Fruit fly (Drosophila melanogaster): ENCODE data around the gene Dic1.
A peak's percentile ranks its signal among the peaks of the same experiment; 100 is the strongest.

Gene Dic1

DNA sequence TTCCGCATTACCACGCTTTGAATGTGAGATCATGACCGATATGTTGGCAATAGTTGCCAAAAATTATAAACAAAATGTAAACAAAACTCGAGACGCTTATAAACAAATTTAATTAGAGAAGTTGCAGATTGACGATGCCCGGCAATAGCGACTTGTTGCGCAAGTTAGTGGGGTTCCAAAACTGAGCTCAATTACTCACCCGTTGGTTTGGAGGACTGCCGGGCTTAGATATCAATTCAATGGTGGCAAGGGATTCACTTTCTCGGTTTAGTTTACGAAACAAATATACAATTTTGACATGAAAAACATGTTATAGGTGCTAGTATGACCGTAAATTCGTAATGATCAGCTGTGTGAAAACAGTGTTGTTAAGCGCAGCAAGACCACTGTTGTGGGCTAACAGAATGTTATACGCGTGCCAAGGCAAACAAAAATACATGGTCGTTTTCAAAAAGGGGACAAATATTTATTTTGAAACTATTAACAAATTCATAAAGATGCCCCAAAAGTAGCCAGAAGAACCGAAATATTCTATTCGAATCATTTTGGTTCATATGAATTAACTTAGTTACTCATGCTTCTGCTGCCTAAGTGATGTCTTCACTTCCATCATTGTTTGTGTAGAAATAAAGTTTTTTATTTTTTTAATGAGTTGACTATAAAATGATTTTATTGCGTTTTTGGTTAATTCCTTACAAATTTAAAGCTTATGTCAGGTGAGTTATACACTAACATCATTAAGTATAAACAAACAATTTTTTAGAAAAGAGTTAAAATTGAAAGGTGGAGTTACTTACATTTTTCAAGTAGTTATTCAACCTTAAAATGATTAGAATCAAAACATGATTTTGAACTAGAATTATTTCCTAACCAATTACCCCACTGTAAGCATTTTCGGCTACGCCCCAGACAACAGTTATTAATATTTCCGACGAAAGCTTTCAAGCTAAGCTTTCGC is 2.1 kb downstream of the Dic1 start, which contains the start of gene Elp6 (continued):
- TF ChIP-seq dsx (GFP tag; optimal IDR thresholded peaks at IDR 0.05; ENCODE audit: poor library complexity, severe bottlenecking) (peak; percentile 54), Blimp-1 (GFP tag; optimal IDR thresholded peaks at IDR 0.05) (peak; percentile 60), Sox102F (GFP tag; optimal IDR thresholded peaks at IDR 0.05) (peak; percentile 79), CG6854 (GFP tag; optimal IDR thresholded peaks at IDR 0.05) (peak; percentile 31), CG16779 (tag; optimal IDR thresholded peaks at IDR 0.05) (peak; percentile 21), CG6808 (GFP tag; optimal IDR thresholded peaks at IDR 0.05) (peak; percentile 79), CG34406 (GFP tag; optimal IDR thresholded peaks at IDR 0.05) (peak; percentile 82), CG1621 (tag; optimal IDR thresholded peaks at IDR 0.05) (peak; percentile 28), net (GFP tag; optimal IDR thresholded peaks at IDR 0.05) (peak; percentile 84), ss (GFP tag; optimal IDR thresholded peaks at IDR 0.05) (peak in 1 of 2 experiments; percentile 73), CG11902 (GFP tag; optimal IDR thresholded peaks at IDR 0.05) (peak; percentile 75), fd85E (GFP tag; optimal IDR thresholded peaks at IDR 0.05) (no peak), salr (GFP tag; optimal IDR thresholded peaks at IDR 0.05) (peak in 1 of 2 experiments; percentile 93), CG11762 (GFP tag; optimal IDR thresholded peaks at IDR 0.05; ENCODE audit: insufficient read depth) (peak; percentile 87), topi (GFP tag; optimal IDR thresholded peaks at IDR 0.05) (peak; percentile 89), CG10669 (GFP tag; optimal IDR thresholded peaks at IDR 0.05) (peak; percentile 78), pdm3 (GFP tag; optimal IDR thresholded peaks at IDR 0.05) (peak; percentile 90), cyc (GFP tag; optimal IDR thresholded peaks at IDR 0.05) (peak; percentile 84), CG10631 (GFP tag; optimal IDR thresholded peaks at IDR 0.05) (peak; percentile 88), Lpt (GFP tag; optimal IDR thresholded peaks at IDR 0.05) (peak; percentile 74), esn (GFP tag; optimal IDR thresholded peaks at IDR 0.05) (peak; percentile 94), fd59A (GFP tag; optimal IDR thresholded peaks at IDR 0.05) (peak; percentile 72), Hr39 (GFP tag; optimal IDR thresholded peaks at IDR 0.05) (peak; percentile 87), CG11294 (GFP tag; IDR thresholded peaks at IDR 0.05) (peak; percentile 29; the same call in 1 of the 2 replicates), svp (GFP tag) (peak; percentile 94), Hr38 (GFP tag; optimal IDR thresholded peaks at IDR 0.05) (no peak), Eip78C (GFP tag) (peak; percentile 95), CG8319 (GFP tag; optimal IDR thresholded peaks at IDR 0.05) (peak; percentile 78), CG4318 (GFP tag; optimal IDR thresholded peaks at IDR 0.05) (peak; percentile 81), CG3032 (tag; optimal IDR thresholded peaks at IDR 0.05) (peak; percentile 66), Ets96B (tag; optimal IDR thresholded peaks at IDR 0.05) (peak; percentile 74), CG8119 (GFP tag; IDR thresholded peaks at IDR 0.05) (peak; percentile 56; the same call in 2 of the 3 replicates), Smox (GFP tag; optimal IDR thresholded peaks at IDR 0.05) (peak; percentile 86), Met (GFP tag; optimal IDR thresholded peaks at IDR 0.05) (peak; percentile 85), CG6276 (GFP tag; optimal IDR thresholded peaks at IDR 0.05) (peak; percentile 79)

DNA sequence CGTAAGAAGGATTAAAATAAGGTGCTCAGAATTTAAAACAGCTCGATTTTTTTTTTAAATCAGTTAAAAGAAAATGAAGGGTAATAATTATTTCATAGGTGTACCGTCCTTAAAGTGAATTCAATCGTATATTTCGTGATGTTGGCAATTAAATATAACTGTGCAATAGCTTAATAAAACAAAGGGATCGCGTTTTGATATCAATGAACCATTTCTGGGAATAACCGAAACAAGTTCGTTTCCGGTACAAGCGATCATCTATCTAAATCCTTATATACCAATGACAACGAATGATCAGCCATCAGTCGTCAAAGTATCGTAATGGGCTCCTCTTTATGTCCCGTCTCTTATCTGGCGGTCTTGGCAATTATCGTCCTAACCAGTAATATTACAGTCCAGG is 4.6 kb downstream of the Dic1 start, which contains the start of gene CheA87a:
Gene CheA87a (plus strand): TSS at position 301 of the 400 bp plus-strand sequence.
- TF ChIP-seq fkh (GFP tag; optimal IDR thresholded peaks at IDR 0.05) (no peak), topi (GFP tag; optimal IDR thresholded peaks at IDR 0.05) (no peak), Hr39 (GFP tag; optimal IDR thresholded peaks at IDR 0.05) (no peak), CG11762 (GFP tag; optimal IDR thresholded peaks at IDR 0.05; ENCODE audit: insufficient read depth) (no peak), CG1621 (tag; optimal IDR thresholded peaks at IDR 0.05) (no peak), CG6163 (GFP tag; IDR thresholded peaks at IDR 0.05) (no peak), CG6808 (GFP tag; optimal IDR thresholded peaks at IDR 0.05) (no peak)

All from whole organism, prepupa.